Worm (Caenorhabditis elegans) whole organism, young adult: ENCODE results near the gene ZK418.2.

ENCODE experiments used
- T26A5.8 ChIP-seq: sonication (generic microtip); optimal IDR thresholded peaks from 2 replicates; lab custom pipeline; 2016; ENCODE audit warnings: missing genetic modification characterization, missing compliant biosample characterization
- madf-8 ChIP-seq: fragments of 200-800 bp; sonication (Bioruptor generic); conservative IDR thresholded peaks from 2 replicates; pipeline ENCODE4 v1.3.6; 2022; ENCODE audit warnings: missing genetic modification reagents, missing genetic modification characterization, missing compliant biosample characterization
- sptf-2 ChIP-seq: fragments of 200-800 bp; sonication (Bioruptor generic); optimal IDR thresholded peaks from 2 replicates; lab custom pipeline; 2018; ENCODE audit warnings: mild to moderate bottlenecking, missing genetic modification characterization, missing compliant biosample characterization

DNA sequence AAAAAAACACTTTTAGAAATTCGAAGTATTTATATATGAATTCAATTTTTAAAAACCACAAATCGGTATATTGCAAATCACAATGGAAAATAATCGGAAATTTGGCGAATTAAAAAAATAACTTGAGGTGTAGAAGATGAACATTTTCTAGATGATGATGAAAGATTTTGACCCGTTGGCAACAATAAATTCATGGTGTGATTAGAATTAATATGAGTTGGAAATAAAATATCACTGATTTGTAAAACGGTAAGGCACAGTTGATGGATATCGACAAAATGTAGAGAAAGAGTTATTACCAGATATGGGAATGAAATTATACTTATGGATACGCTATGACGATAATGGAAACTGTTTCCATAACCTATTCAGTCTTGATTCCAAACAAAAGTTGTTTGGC lies 21.1 kb downstream of the ZK418.2 start:
- TF ChIP-seq sptf-2 (GFP tag; lab: Kevin White, UChicago) (no peak), madf-8 (no peak), T26A5.8 (tag; lab: Kevin White, UChicago) (no peak)
